Worm (Caenorhabditis elegans) whole organism, late embryonic: ENCODE data around the gene srw-34.

Experiments used
- K02D7.2 ChIP-seq: sonication (generic microtip); optimal IDR thresholded peaks from 2 replicates; lab custom pipeline; 2017; ENCODE audit warnings: mild to moderate bottlenecking, missing genetic modification characterization, missing compliant biosample characterization
- Y22D7AL.16 ChIP-seq: sonication (generic microtip); optimal IDR thresholded peaks from 2 replicates; lab custom pipeline; 2016; ENCODE audit warnings: missing genetic modification characterization, missing compliant biosample characterization
- ama-1 ChIP-seq: fragments of 150-350 bp; optimal IDR thresholded peaks from 2 replicates; lab custom pipeline; 2014
- ceh-18 ChIP-seq: sonication (generic microtip); optimal IDR thresholded peaks from 2 replicates; lab custom pipeline; 2016; ENCODE audit warnings: missing genetic modification characterization, missing compliant biosample characterization
- ceh-19 ChIP-seq: fragments of 200-800 bp; sonication (Bioruptor generic); optimal IDR thresholded peaks from 2 replicates; lab custom pipeline; 2018; ENCODE audit warnings: mild to moderate bottlenecking, missing genetic modification characterization, missing compliant biosample characterization
- ceh-2 ChIP-seq: sonication (generic microtip); optimal IDR thresholded peaks from 2 replicates; lab custom pipeline; 2016; ENCODE audit warnings: missing genotype, missing genetic modification characterization, missing compliant biosample characterization
- ceh-22 ChIP-seq: sonication (generic microtip); optimal IDR thresholded peaks from 2 replicates; lab custom pipeline; 2017; ENCODE audit warnings: missing biosample characterization, missing genetic modification characterization
- ceh-24 ChIP-seq: sonication (generic microtip); optimal IDR thresholded peaks from 2 replicates; lab custom pipeline; 2016; ENCODE audit warnings: mild to moderate bottlenecking, missing genetic modification characterization, missing compliant biosample characterization
- ceh-31 ChIP-seq: sonication (generic microtip); optimal IDR thresholded peaks from 2 replicates; lab custom pipeline; 2016; ENCODE audit warnings: missing genetic modification characterization, missing compliant biosample characterization
- ceh-45 ChIP-seq: fragments of 200-800 bp; sonication (Bioruptor generic); IDR thresholded peaks from 2 replicates; pipeline ENCODE4 v1.3.6; 2022; ENCODE audit warnings: missing genetic modification reagents, missing genetic modification characterization, missing compliant biosample characterization
- ceh-48 ChIP-seq: sonication (generic microtip); optimal IDR thresholded peaks from 2 replicates; lab custom pipeline; 2016; ENCODE audit warnings: missing genetic modification characterization, inconsistent platforms, missing compliant biosample characterization
- ceh-6 ChIP-seq: fragments of 200-800 bp; sonication (Bioruptor generic); optimal IDR thresholded peaks from 2 replicates; lab custom pipeline; 2018; ENCODE audit warnings: mild to moderate bottlenecking, missing genetic modification characterization, missing compliant biosample characterization
- ceh-9 ChIP-seq: sonication (generic microtip); optimal IDR thresholded peaks from 2 replicates; lab custom pipeline; 2016; ENCODE audit warnings: mild to moderate bottlenecking, missing genetic modification characterization, inconsistent platforms, missing compliant biosample characterization
- dmd-4 ChIP-seq: sonication (generic microtip); optimal IDR thresholded peaks from 2 replicates; lab custom pipeline; 2016; ENCODE audit warnings: borderline replicate concordance, missing genetic modification characterization, missing compliant biosample characterization
- dve-1 ChIP-seq: sonication (generic microtip); optimal IDR thresholded peaks from 2 replicates; lab custom pipeline; 2017; ENCODE audit warnings: antibody characterized with exemption, mild to moderate bottlenecking, missing genetic modification characterization, missing compliant biosample characterization
- elt-2 ChIP-seq: sonication (generic microtip); optimal IDR thresholded peaks from 2 replicates; lab custom pipeline; 2016; ENCODE audit warnings: missing genetic modification reagents, missing genetic modification characterization, missing compliant biosample characterization
- elt-4 ChIP-seq: sonication (generic microtip); optimal IDR thresholded peaks from 2 replicates; lab custom pipeline; 2016; ENCODE audit warnings: missing genetic modification characterization, missing compliant biosample characterization
- ets-4 ChIP-seq: sonication (generic microtip); optimal IDR thresholded peaks from 2 replicates; lab custom pipeline; 2016; ENCODE audit warnings: missing genetic modification characterization, missing compliant biosample characterization
- eyg-1 ChIP-seq: sonication (generic microtip); optimal IDR thresholded peaks from 2 replicates; lab custom pipeline; 2016; ENCODE audit warnings: missing genotype, missing genetic modification characterization, missing compliant biosample characterization
- fax-1 ChIP-seq: sonication (generic microtip); optimal IDR thresholded peaks from 2 replicates; lab custom pipeline; 2016; ENCODE audit warnings: missing genotype, missing genetic modification characterization, missing compliant biosample characterization
- fkh-6 ChIP-seq: sonication (generic microtip); optimal IDR thresholded peaks from 2 replicates; lab custom pipeline; 2016; ENCODE audit warnings: missing genetic modification characterization, missing compliant biosample characterization
- hlh-13 ChIP-seq: fragments of 200-800 bp; sonication (Bioruptor generic); optimal IDR thresholded peaks from 2 replicates; lab custom pipeline; 2018; ENCODE audit warnings: mild to moderate bottlenecking, missing genetic modification characterization, missing compliant biosample characterization
- hlh-30 ChIP-seq: sonication (generic microtip); optimal IDR thresholded peaks from 2 replicates; lab custom pipeline; 2017; ENCODE audit warnings: antibody characterized with exemption, missing genetic modification characterization, missing compliant biosample characterization; ENCODE audit not compliant: insufficient read depth
- hlh-6 ChIP-seq: sonication (generic microtip); optimal IDR thresholded peaks from 2 replicates; lab custom pipeline; 2016; ENCODE audit warnings: missing genotype, missing genetic modification characterization, missing compliant biosample characterization
- hlh-8 ChIP-seq: sonication (generic microtip); optimal IDR thresholded peaks from 2 replicates; lab custom pipeline; 2016; ENCODE audit warnings: missing genotype, missing genetic modification characterization, missing compliant biosample characterization
- lim-6 ChIP-seq: sonication (generic microtip); optimal IDR thresholded peaks from 2 replicates; lab custom pipeline; 2016; ENCODE audit warnings: missing genetic modification characterization, missing compliant biosample characterization
- nfya-1 ChIP-seq: sonication (generic microtip); optimal IDR thresholded peaks from 2 replicates; lab custom pipeline; 2017; ENCODE audit warnings: missing genetic modification characterization, mild to moderate bottlenecking, missing compliant biosample characterization, antibody characterized with exemption, moderate library complexity
- npax-4 ChIP-seq: sonication (generic microtip); optimal IDR thresholded peaks from 2 replicates; lab custom pipeline; 2016; ENCODE audit warnings: missing genetic modification characterization, missing compliant biosample characterization
- odd-2 ChIP-seq: sonication (generic microtip); optimal IDR thresholded peaks from 2 replicates; lab custom pipeline; 2017; ENCODE audit warnings: antibody characterized with exemption, mild to moderate bottlenecking, missing genetic modification characterization, missing compliant biosample characterization
- pag-3 ChIP-seq: sonication (generic microtip); optimal IDR thresholded peaks from 2 replicates; lab custom pipeline; 2016; ENCODE audit warnings: missing compliant biosample characterization, missing genetic modification characterization, borderline replicate concordance
- pax-1 ChIP-seq: fragments of 150-350 bp; optimal IDR thresholded peaks from 2 replicates; lab custom pipeline; 2014; ENCODE audit warnings: missing biosample characterization, missing genetic modification characterization
- pha-4 ChIP-seq: fragments of 150-350 bp; optimal IDR thresholded peaks from 2 replicates; lab custom pipeline; 2018; ENCODE audit warnings: missing biosample characterization, missing genetic modification reagents, missing genetic modification characterization
- pros-1 ChIP-seq: fragments of 150-350 bp; optimal IDR thresholded peaks from 2 replicates; lab custom pipeline; 2014; ENCODE audit warnings: missing biosample characterization, missing genetic modification reagents, missing genetic modification characterization
- ref-2 ChIP-seq: sonication (generic microtip); optimal IDR thresholded peaks from 2 replicates; lab custom pipeline; 2016; ENCODE audit warnings: missing genetic modification characterization, missing compliant biosample characterization
- sox-2 ChIP-seq: fragments of 200-800 bp; sonication (Bioruptor generic); IDR thresholded peaks from 2 replicates; pipeline ENCODE4 v1.3.6; 2022; ENCODE audit warnings: missing genetic modification reagents, missing genetic modification characterization, missing compliant biosample characterization
- syd-9 ChIP-seq: sonication (generic microtip); optimal IDR thresholded peaks from 2 replicates; lab custom pipeline; 2016; ENCODE audit warnings: mild to moderate bottlenecking, missing genetic modification characterization, moderate library complexity, missing compliant biosample characterization
- tbx-7 ChIP-seq: sonication (generic microtip); optimal IDR thresholded peaks from 2 replicates; lab custom pipeline; 2016; ENCODE audit warnings: missing genotype, missing genetic modification characterization, missing compliant biosample characterization
- unc-42 ChIP-seq: sonication (generic microtip); optimal IDR thresholded peaks from 2 replicates; lab custom pipeline; 2016; ENCODE audit warnings: missing genotype, missing genetic modification characterization, missing compliant biosample characterization
- unc-55 ChIP-seq: sonication (generic microtip); optimal IDR thresholded peaks from 2 replicates; lab custom pipeline; 2017; ENCODE audit warnings: missing biosample characterization, missing genetic modification reagents, missing genetic modification characterization

The srw-34 gene

ce11 chrV:16536701-16537100 is 14.6 kb upstream of the srw-34 start, which contains the start of gene Y32B12B.1:
TSS of gene Y32B12B.1 (plus strand) at chrV:16537001.
- TF ChIP-seq ets-4 (tag; lab: Kevin White, UChicago) (no peak), unc-55 (GFP tag; lab: Kevin White, UChicago) (no peak), elt-2 (no peak), ceh-9 (no peak), hlh-13 (GFP tag; lab: Kevin White, UChicago) (no peak), ceh-48 (tag; lab: Kevin White, UChicago) (no peak), ceh-22 (no peak), syd-9 (tag; lab: Kevin White, UChicago) (no peak)

DNA sequence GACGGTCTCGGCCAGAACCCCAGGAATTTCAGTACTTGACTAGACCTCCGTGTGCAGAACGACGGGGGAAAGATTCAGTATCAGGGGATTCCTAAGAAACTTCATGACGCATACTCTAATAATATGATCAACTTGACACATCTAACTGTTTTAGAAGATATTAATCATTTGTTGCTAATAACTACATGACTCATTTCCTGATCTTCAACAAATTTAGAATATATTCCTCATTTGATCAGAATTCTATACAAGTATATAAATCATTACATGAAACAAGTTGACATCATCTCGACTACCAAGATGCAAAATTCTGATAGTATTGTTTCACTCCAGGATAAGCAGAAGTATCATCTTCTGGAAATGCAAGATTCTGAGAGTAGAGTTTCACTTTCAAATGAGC is 13.0 kb upstream of the srw-34 start, which contains the start of gene Y32B12B.8:
Y32B12B.8 (plus strand) TSS at position 301 of the 400 bp plus-strand sequence.
- no peak for TF ChIP-seq ama-1
- TF ChIP-seq elt-4: no peak
- TF ChIP-seq pros-1 (tag; lab: Kevin White, UChicago): no peak
- TF ChIP-seq hlh-30: no peak
- no peak for TF ChIP-seq unc-42 (tag; lab: Kevin White, UChicago)
- TF ChIP-seq pag-3 (tag; lab: Kevin White, UChicago): no peak
- no peak for TF ChIP-seq pax-1 (tag; lab: Kevin White, UChicago)
- no peak for TF ChIP-seq ceh-18 (tag; lab: Kevin White, UChicago)
- TF ChIP-seq fax-1: no peak
- TF ChIP-seq ceh-31 (tag; lab: Kevin White, UChicago): no peak
- no peak for TF ChIP-seq sox-2 (GFP tag; lab: Robert Waterston, UW)
- no peak for TF ChIP-seq hlh-8

DNA sequence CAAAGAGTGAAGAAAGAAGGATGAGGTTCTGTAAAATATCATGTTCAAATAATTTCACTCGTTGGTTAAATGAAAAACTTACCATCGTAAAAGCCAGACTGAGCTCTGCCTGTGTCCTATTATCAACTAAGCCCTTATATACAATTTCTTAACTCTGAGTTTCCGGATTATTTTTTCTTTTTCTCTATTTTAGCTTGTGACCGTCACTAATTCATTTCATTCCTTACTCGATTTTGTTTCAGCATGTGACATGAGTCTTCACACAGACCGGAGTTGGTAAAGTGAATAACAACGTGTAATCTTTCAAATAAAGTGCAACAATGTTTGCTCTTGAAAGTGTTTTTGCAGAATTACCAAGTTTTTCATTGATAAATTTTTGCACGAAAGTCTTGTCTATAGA is 11.9 kb upstream of the srw-34 start, which contains the start of gene cpr-2:
cpr-2 (minus strand) TSS at position 101 of the 400 bp plus-strand sequence.
- TF ChIP-seq ceh-24 (tag; lab: Kevin White, UChicago) (no peak), syd-9 (tag; lab: Kevin White, UChicago) (no peak), ceh-45 (no peak), dmd-4 (tag; lab: Kevin White, UChicago) (no peak), fkh-6 (tag; lab: Kevin White, UChicago) (no peak), ceh-9 (no peak), ets-4 (tag; lab: Kevin White, UChicago) (no peak), lim-6 (no peak), ceh-19 (GFP tag; lab: Kevin White, UChicago) (no peak), sox-2 (GFP tag; lab: Robert Waterston, UW) (no peak), ceh-18 (tag; lab: Kevin White, UChicago) (no peak), K02D7.2 (tag; lab: Kevin White, UChicago) (no peak)

DNA sequence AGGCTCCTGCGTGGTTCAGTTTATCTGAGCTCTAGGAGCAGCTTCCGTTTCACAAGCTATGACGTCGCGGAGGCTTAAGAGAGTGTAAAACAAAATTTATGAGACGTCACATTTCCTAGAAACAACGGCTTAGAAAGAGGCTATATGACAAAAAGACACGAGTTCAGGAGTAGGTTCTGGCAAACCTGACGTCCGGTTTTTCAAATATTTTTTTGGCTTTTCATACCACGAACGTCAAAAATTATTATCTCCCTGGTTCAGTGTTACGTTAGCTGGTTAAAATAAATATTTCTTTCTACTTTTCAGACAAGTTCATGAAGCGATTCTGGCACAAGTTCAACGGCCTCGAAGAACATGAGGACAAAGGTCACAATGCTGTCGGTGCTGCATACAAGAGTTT is 5.7 kb upstream of the srw-34 start, which contains the start of gene F36D3.16:
F36D3.16 (plus strand) TSS at position 301 of the 400 bp plus-strand sequence.
- TF ChIP-seq npax-4 (tag; lab: Kevin White, UChicago): no peak
- no peak for TF ChIP-seq hlh-6 (tag; lab: Kevin White, UChicago)

- TF ChIP-seq ceh-2 (tag; lab: Kevin White, UChicago): no peak
- no peak for TF ChIP-seq ceh-9
- TF ChIP-seq tbx-7: no peak
- TF ChIP-seq eyg-1 (tag; lab: Kevin White, UChicago): no peak
- TF ChIP-seq dve-1 (tag; lab: Kevin White, UChicago): no peak
- TF ChIP-seq unc-55 (GFP tag; lab: Kevin White, UChicago): no peak
- TF ChIP-seq ref-2 (tag; lab: Kevin White, UChicago): no peak
- no peak for TF ChIP-seq ceh-6 (GFP tag; lab: Kevin White, UChicago)
- TF ChIP-seq K02D7.2 (tag; lab: Kevin White, UChicago): no peak
- no peak for TF ChIP-seq odd-2 (tag; lab: Kevin White, UChicago)
- no peak for TF ChIP-seq pros-1 (tag; lab: Kevin White, UChicago)
- TF ChIP-seq nfya-1 (tag; lab: Kevin White, UChicago): no peak
- no peak for TF ChIP-seq pha-4 (tag; lab: Kevin White, UChicago)
- no peak for TF ChIP-seq ceh-48 (tag; lab: Kevin White, UChicago)
- no peak for TF ChIP-seq Y22D7AL.16 (tag; lab: Kevin White, UChicago)
- TF ChIP-seq ets-4 (tag; lab: Kevin White, UChicago): no peak
- TF ChIP-seq, all 69 proteins: peak for 0
These were observed 4.7 kb upstream of the srw-34 start, which contains the start of gene F36D3.8 for ce11 chrV:16526858-16527257. TSS of gene F36D3.8 (plus strand) at chrV:16527158.
